Worm (Caenorhabditis elegans) whole organism, L4 larva: ENCODE measurements around the gene rec-8.
A peak's percentile ranks its signal among the peaks of the same experiment; 100 is the strongest.

Experiments
- R02D3.7 ChIP-seq: fragments of 150-350 bp; sonication (generic microtip); optimal IDR thresholded peaks from 3 replicates; lab custom pipeline; 2014; ENCODE audit warnings: missing biosample characterization, missing genetic modification characterization
- T20F7.1 ChIP-seq: fragments of 200-800 bp; sonication (Bioruptor generic); optimal IDR thresholded peaks from 2 replicates; lab custom pipeline; 2018; ENCODE audit warnings: mild to moderate bottlenecking, missing genetic modification characterization, missing compliant biosample characterization
- ZK337.2 ChIP-seq: fragments of 200-800 bp; sonication (Bioruptor generic); IDR thresholded peaks from 2 replicates; pipeline ENCODE4 v1.3.6; 2022; ENCODE audit warnings: missing genetic modification reagents, missing genetic modification characterization, missing compliant biosample characterization
- ZK546.5 ChIP-seq, 2 experiments: sonication (generic microtip); optimal IDR thresholded peaks; 2 replicates each; lab custom pipeline; 2017; ENCODE audit warnings: missing biosample characterization in 2 of 2, missing genetic modification characterization in 2 of 2
- ama-1 ChIP-seq: fragments of 150-350 bp; optimal IDR thresholded peaks from 2 replicates; lab custom pipeline; 2014; ENCODE audit warnings: inconsistent platforms, mixed read lengths
- attf-4 ChIP-seq: sonication (generic microtip); optimal IDR thresholded peaks from 3 replicates; lab custom pipeline; 2017; ENCODE audit warnings: missing biosample characterization, missing genetic modification characterization
- ceh-20 ChIP-seq: fragments of 200-800 bp; sonication (Bioruptor generic); IDR thresholded peaks from 2 replicates; pipeline ENCODE4 v1.3.6; 2022; ENCODE audit warnings: missing genetic modification reagents, missing genetic modification characterization, missing compliant biosample characterization
- ceh-32 ChIP-seq: sonication (generic microtip); optimal IDR thresholded peaks from 2 replicates; lab custom pipeline; 2016; ENCODE audit warnings: mild to moderate bottlenecking, missing genetic modification characterization, missing compliant biosample characterization; ENCODE audit not compliant: poor library complexity
- ceh-44 ChIP-seq: fragments of 200-800 bp; sonication (Bioruptor generic); IDR thresholded peaks from 2 replicates; pipeline ENCODE4 v1.3.6; 2022; ENCODE audit warnings: missing genetic modification reagents, missing genetic modification characterization, missing compliant biosample characterization
- ceh-62 ChIP-seq: sonication (generic microtip); optimal IDR thresholded peaks from 2 replicates; lab custom pipeline; 2017; ENCODE audit warnings: missing biosample characterization, missing genetic modification characterization
- ctbp-1 ChIP-seq: fragments of 200-800 bp; sonication (Bioruptor generic); IDR thresholded peaks from 2 replicates; pipeline ENCODE4 v1.3.6; 2022; ENCODE audit warnings: missing genetic modification reagents, missing genetic modification characterization, missing compliant biosample characterization
- daf-12 ChIP-seq: fragments of 150-350 bp; optimal IDR thresholded peaks from 2 replicates; lab custom pipeline; 2014; ENCODE audit warnings: missing biosample characterization, missing genetic modification reagents, missing genetic modification characterization
- daf-16 ChIP-seq, 3 experiments: sonication (generic microtip); optimal IDR thresholded peaks; 2 replicates each; lab custom pipeline; 2016 to 2017; ENCODE audit warnings: missing genetic modification characterization in 3 of 3, missing genetic modification reagents in 3 of 3, mild to moderate bottlenecking in 2 of 3, missing compliant biosample characterization in 2 of 3, missing biosample characterization in 1 of 3, moderate library complexity in 1 of 3
- dmd-6 ChIP-seq: fragments of 200-800 bp; sonication (Bioruptor generic); IDR thresholded peaks from 2 replicates; pipeline ENCODE4 v1.3.6; 2022; ENCODE audit warnings: missing genetic modification reagents, missing genetic modification characterization, missing compliant biosample characterization
- dmd-8 ChIP-seq: fragments of 200-800 bp; sonication (Bioruptor generic); IDR thresholded peaks from 2 replicates; pipeline ENCODE4 v1.3.6; 2022; ENCODE audit warnings: missing genetic modification characterization, missing compliant biosample characterization
- dpl-1 ChIP-seq: fragments of 150-350 bp; optimal IDR thresholded peaks from 2 replicates; lab custom pipeline; 2014; ENCODE audit warnings: missing biosample characterization, missing genetic modification reagents, missing genetic modification characterization
- duxl-1 ChIP-seq: sonication (generic microtip); optimal IDR thresholded peaks from 2 replicates; lab custom pipeline; 2016; ENCODE audit warnings: mild to moderate bottlenecking, missing genetic modification characterization, moderate library complexity, missing compliant biosample characterization; ENCODE audit not compliant: poor library complexity
- egl-27 ChIP-seq: sonication (generic microtip); optimal IDR thresholded peaks from 3 replicates; lab custom pipeline; 2017; ENCODE audit warnings: missing biosample characterization, missing genetic modification reagents, missing genetic modification characterization
- fos-1 ChIP-seq: fragments of 150-350 bp; optimal IDR thresholded peaks from 2 replicates; lab custom pipeline; 2014; ENCODE audit warnings: missing biosample characterization, missing genetic modification characterization
- jun-1 ChIP-seq: fragments of 150-350 bp; optimal IDR thresholded peaks from 2 replicates; lab custom pipeline; 2014; ENCODE audit warnings: missing biosample characterization, missing genetic modification reagents, missing genetic modification characterization
- lim-7 ChIP-seq: fragments of 200-800 bp; sonication (Bioruptor generic); IDR thresholded peaks from 2 replicates; pipeline ENCODE4 v1.3.6; 2022; ENCODE audit warnings: missing genetic modification characterization, missing compliant biosample characterization
- lin-13 ChIP-seq: fragments of 150-350 bp; optimal IDR thresholded peaks from 2 replicates; lab custom pipeline; 2014; ENCODE audit warnings: missing biosample characterization, missing genetic modification reagents, missing genetic modification characterization
- lin-15B ChIP-seq: fragments of 150-350 bp; sonication (generic microtip); optimal IDR thresholded peaks from 3 replicates; lab custom pipeline; 2014; ENCODE audit warnings: missing biosample characterization, missing genetic modification characterization
- lsy-2 ChIP-seq, 2 experiments: fragments of 150-350 bp in 1 of 2; sonication (generic microtip) in 1 of 2; optimal IDR thresholded peaks; 2 replicates each; lab custom pipeline; 2014 to 2017; ENCODE audit warnings: missing biosample characterization in 2 of 2, missing genetic modification characterization in 2 of 2
- madf-9 ChIP-seq: fragments of 200-800 bp; sonication (Bioruptor generic); conservative IDR thresholded peaks from 2 replicates; pipeline ENCODE4 v1.3.6; 2022; ENCODE audit warnings: missing genetic modification reagents, missing genetic modification characterization, missing compliant biosample characterization
- mes-2 ChIP-seq: sonication (generic microtip); optimal IDR thresholded peaks from 2 replicates; lab custom pipeline; 2016; ENCODE audit warnings: missing genotype, mild to moderate bottlenecking, missing genetic modification characterization, missing compliant biosample characterization; ENCODE audit not compliant: poor library complexity, severe bottlenecking
- nhr-11 ChIP-seq: fragments of 150-350 bp; optimal IDR thresholded peaks from 2 replicates; lab custom pipeline; 2014; ENCODE audit warnings: missing biosample characterization, missing genetic modification characterization
- nhr-111 ChIP-seq: fragments of 200-800 bp; sonication (Bioruptor generic); optimal IDR thresholded peaks from 2 replicates; lab custom pipeline; 2018; ENCODE audit warnings: mild to moderate bottlenecking, missing genetic modification characterization, missing compliant biosample characterization
- nhr-25 ChIP-seq: sonication (generic microtip); optimal IDR thresholded peaks from 2 replicates; lab custom pipeline; 2017; ENCODE audit warnings: missing genetic modification characterization, mild to moderate bottlenecking, missing compliant biosample characterization, antibody characterized with exemption, moderate library complexity, borderline replicate concordance; ENCODE audit not compliant: insufficient read depth
- nhr-42 ChIP-seq: fragments of 200-800 bp; sonication (Bioruptor generic); IDR thresholded peaks from 2 replicates; pipeline ENCODE4 v1.3.6; 2022; ENCODE audit warnings: missing genetic modification characterization, missing compliant biosample characterization
- nhr-48 ChIP-seq: sonication (generic microtip); optimal IDR thresholded peaks from 2 replicates; lab custom pipeline; 2016; ENCODE audit warnings: mild to moderate bottlenecking, missing genetic modification characterization, missing compliant biosample characterization
- nhr-6 ChIP-seq: fragments of 150-350 bp; optimal IDR thresholded peaks from 2 replicates; lab custom pipeline; 2014; ENCODE audit warnings: missing biosample characterization, missing genetic modification characterization
- nhr-77 ChIP-seq: fragments of 150-350 bp; optimal IDR thresholded peaks from 2 replicates; lab custom pipeline; 2014; ENCODE audit warnings: missing biosample characterization, missing genetic modification characterization
- php-3 ChIP-seq: fragments of 200-800 bp; sonication (Bioruptor generic); IDR thresholded peaks from 2 replicates; pipeline ENCODE4 v1.3.6; 2022; ENCODE audit warnings: missing genetic modification reagents, missing genetic modification characterization, missing compliant biosample characterization
- pqm-1 ChIP-seq: sonication (generic microtip); optimal IDR thresholded peaks from 2 replicates; lab custom pipeline; 2017; ENCODE audit warnings: missing biosample characterization, missing genetic modification characterization
- saeg-2 ChIP-seq: fragments of 200-800 bp; sonication (Bioruptor generic); IDR thresholded peaks from 2 replicates; pipeline ENCODE4 v1.3.6; 2022; ENCODE audit warnings: missing genetic modification reagents, missing genetic modification characterization, missing compliant biosample characterization
- set-16 ChIP-seq: fragments of 200-800 bp; sonication (Bioruptor generic); IDR thresholded peaks from 2 replicates; pipeline ENCODE4 v1.3.6; 2022; ENCODE audit warnings: missing genetic modification reagents, missing genetic modification characterization, missing compliant biosample characterization
- snpc-4 ChIP-seq: fragments of 150-350 bp; optimal IDR thresholded peaks from 2 replicates; lab custom pipeline; 2014; ENCODE audit warnings: missing biosample characterization, missing genetic modification characterization
- tag-97 ChIP-seq: fragments of 200-800 bp; sonication (Bioruptor generic); IDR thresholded peaks from 2 replicates; pipeline ENCODE4 v1.3.6; 2022; ENCODE audit warnings: missing genetic modification characterization, missing compliant biosample characterization
- unc-130 ChIP-seq: sonication (generic microtip); optimal IDR thresholded peaks from 2 replicates; lab custom pipeline; 2016; ENCODE audit warnings: missing genetic modification reagents, missing genetic modification characterization, missing compliant biosample characterization
- unc-62 ChIP-seq, 3 experiments: fragments of 150-350 bp in 1 of 3; sonication (generic microtip); optimal IDR thresholded peaks in 2 of 3; peaks in 1 of 3; 1 replicate in 1 of 3; 2 replicates in 2 of 3; lab custom pipeline; 2014 to 2017; ENCODE audit warnings: missing biosample characterization in 3 of 3, missing genetic modification characterization in 3 of 3, missing genetic modification reagents in 3 of 3, missing genotype in 1 of 3
- zag-1 ChIP-seq: fragments of 150-350 bp; optimal IDR thresholded peaks from 2 replicates; lab custom pipeline; 2014; ENCODE audit warnings: missing biosample characterization, missing genetic modification characterization
- zfp-3 ChIP-seq: fragments of 200-800 bp; sonication (Bioruptor generic); conservative IDR thresholded peaks from 2 replicates; pipeline ENCODE4 v1.3.6; 2022; ENCODE audit warnings: missing genetic modification reagents, missing genetic modification characterization, missing compliant biosample characterization
- zip-2 ChIP-seq: fragments of 150-350 bp; optimal IDR thresholded peaks from 2 replicates; lab custom pipeline; 2014; ENCODE audit warnings: missing biosample characterization, missing genetic modification characterization
- ztf-11 ChIP-seq: fragments of 150-350 bp; optimal IDR thresholded peaks from 2 replicates; lab custom pipeline; 2014; ENCODE audit warnings: missing biosample characterization, missing genetic modification characterization

rec-8 gene

DNA sequence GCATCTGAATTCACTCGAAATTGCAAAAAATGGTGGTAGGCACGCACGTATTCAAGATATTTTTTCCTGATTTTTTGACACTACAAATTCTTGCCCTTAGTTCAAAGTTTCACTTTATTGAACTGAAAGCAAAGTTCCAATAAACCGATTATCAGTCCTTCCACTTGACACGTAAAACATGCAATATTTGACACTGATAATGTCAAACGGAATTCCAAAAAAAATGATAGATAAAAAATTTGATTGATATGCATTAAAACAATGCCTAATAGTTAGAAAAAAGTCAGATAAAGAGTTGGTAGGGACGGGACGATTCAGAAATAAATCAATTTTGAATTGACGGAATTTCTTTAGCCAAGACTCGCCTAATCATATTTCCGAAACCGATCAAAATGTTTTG, 25.9 kb downstream of the rec-8 start (continued):
- TF ChIP-seq daf-16 (GFP tag; optimal IDR thresholded peaks at IDR 0.05; lab: Kevin White, UChicago) (no peak), daf-16 (tag; optimal IDR thresholded peaks at IDR 0.05; lab: Kevin White, UChicago) (peak; percentile 72), nhr-77 (tag; lab: Kevin White, UChicago) (peak; percentile 91), ceh-32 (tag; lab: Kevin White, UChicago) (no peak), dmd-6 (GFP tag; lab: Robert Waterston, UW) (peak; percentile 97), pqm-1 (peak; percentile 96)

DNA sequence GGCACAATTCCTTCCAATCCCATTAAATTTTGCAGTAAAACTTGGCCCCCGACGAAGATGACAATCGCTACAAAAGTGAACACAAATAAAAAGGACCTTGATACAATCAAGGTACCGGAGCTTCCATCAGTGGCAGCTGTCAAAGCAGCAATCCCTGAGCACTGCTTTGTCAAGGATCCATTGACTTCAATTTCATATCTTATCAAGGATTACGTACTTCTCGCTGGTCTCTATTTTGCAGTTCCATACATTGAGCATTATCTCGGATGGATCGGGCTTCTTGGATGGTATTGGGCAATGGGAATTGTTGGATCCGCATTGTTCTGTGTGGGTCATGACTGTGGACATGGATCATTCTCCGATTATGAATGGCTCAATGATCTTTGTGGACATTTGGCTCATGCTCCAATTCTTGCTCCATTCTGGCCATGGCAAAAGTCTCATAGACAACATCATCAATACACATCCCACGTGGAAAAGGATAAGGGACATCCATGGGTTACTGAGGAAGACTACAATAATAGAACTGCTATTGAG, 29.1 kb downstream of the rec-8 start, which contains the start of gene fat-2:
Gene fat-2, plus strand, starts transcription at position 51 of the 537 bp plus-strand sequence.
- TF ChIP-seq zip-2 (tag; lab: Kevin White, UChicago) (no peak), lim-7 (GFP tag; lab: Robert Waterston, UW) (0 out of 2 replicates have a peak, but pooled peaks have one; percentile 2), unc-62 (GFP tag; optimal IDR thresholded peaks at IDR 0.05 in 1 of 2; lab: Kevin White, UChicago) (peak in 1 of 2 experiments; percentile 92), unc-62 (tag; optimal IDR thresholded peaks at IDR 0.05; lab: Kevin White, UChicago) (no peak), ZK546.5 (tag; optimal IDR thresholded peaks at IDR 0.05; lab: Kevin White, UChicago) (no peak), pqm-1 (no peak)

DNA sequence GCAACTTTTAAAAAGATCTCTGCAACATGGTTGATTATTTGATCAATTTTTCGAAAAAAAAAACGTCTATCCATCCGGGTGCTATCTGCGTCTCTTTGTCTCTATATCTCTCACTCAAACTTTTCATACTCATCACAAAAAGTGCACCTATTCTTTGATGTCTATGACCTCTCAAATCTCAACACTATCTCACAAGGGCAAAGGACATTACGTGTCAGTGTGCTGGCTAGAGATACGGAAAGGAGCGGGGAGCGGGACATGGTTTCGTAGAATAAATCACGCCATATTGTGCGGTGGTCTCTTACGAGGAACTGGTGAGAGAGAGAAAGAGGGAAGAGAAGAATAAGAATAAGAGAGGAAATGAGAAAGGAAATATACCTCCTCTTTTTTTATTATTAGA, 30.6 kb downstream of the rec-8 start:
- TF ChIP-seq mes-2 (peak; percentile 78), lin-13 (no peak), zip-2 (tag; lab: Kevin White, UChicago) (no peak), nhr-48 (peak; percentile 92), zfp-3 (GFP tag; lab: Robert Waterston, UW) (0 out of 2 replicates have a peak, but pooled peaks have one; percentile 54), saeg-2 (GFP tag; lab: Robert Waterston, UW) (0 out of 2 replicates have a peak, but pooled peaks have one; percentile 35), ceh-62 (tag; lab: Kevin White, UChicago) (no peak), lin-15B (no peak), snpc-4 (tag; lab: Kevin White, UChicago) (no peak), fos-1 (tag; lab: Kevin White, UChicago) (no peak), egl-27 (no peak), R02D3.7 (no peak), unc-130 (no peak), dmd-8 (no peak), zag-1 (tag; lab: Kevin White, UChicago) (no peak), nhr-6 (tag; lab: Kevin White, UChicago) (peak; percentile 88), dpl-1 (GFP tag; lab: Kevin White, UChicago) (peak; percentile 36), ztf-11 (tag; lab: Kevin White, UChicago) (no peak), ceh-32 (tag; lab: Kevin White, UChicago) (no peak), ZK337.2 (GFP tag; lab: Robert Waterston, UW) (no peak), duxl-1 (tag; lab: Kevin White, UChicago) (no peak), php-3 (peak; percentile 47; the same call in 1 of the 2 replicates), ZK546.5 (tag; optimal IDR thresholded peaks at IDR 0.05; lab: Kevin White, UChicago) (no peak), tag-97 (GFP tag; lab: Robert Waterston, UW) (no peak), daf-16 (GFP tag; optimal IDR thresholded peaks at IDR 0.05; lab: Kevin White, UChicago) (peak; percentile 19 to 20), daf-16 (tag; optimal IDR thresholded peaks at IDR 0.05; lab: Kevin White, UChicago) (peak; percentile 78), nhr-11 (tag; lab: Kevin White, UChicago) (peak; percentile 86), attf-4 (tag; lab: Kevin White, UChicago) (no peak), jun-1 (peak; percentile 52), ceh-44 (GFP tag; lab: Robert Waterston, UW) (no peak), nhr-25 (peak; percentile 58), nhr-42 (GFP tag; lab: Robert Waterston, UW) (no peak), ctbp-1 (no peak), ama-1 (no peak), nhr-111 (GFP tag; lab: Kevin White, UChicago) (no peak), lsy-2 (tag; optimal IDR thresholded peaks at IDR 0.05; lab: Kevin White, UChicago) (peak; percentile 64 to 84), ceh-20 (GFP tag; lab: Robert Waterston, UW) (peak; percentile 54; the same call in 1 of the 2 replicates), daf-12 (tag; lab: Kevin White, UChicago) (no peak), T20F7.1 (peak; percentile 65), madf-9 (GFP tag; lab: Robert Waterston, UW) (no peak), set-16 (peak; percentile 20; the same call in 1 of the 2 replicates)
